Fruit fly (Drosophila melanogaster) whole organism, embryonic: ENCODE measurements around the gene VhaPPA1-2.
A peak's percentile ranks its signal among the peaks of the same experiment; 100 is the strongest.

Experiments
- Atf6 ChIP-seq: fragments of 200-800 bp; sonication (Bioruptor generic); IDR thresholded peaks from 2 replicates; pipeline ENCODE4 v1.3.6; 2022; ENCODE audit warnings: missing biosample characterization, missing genetic modification characterization
- B-H2 ChIP-seq: fragments of 200-800 bp; sonication (Bioruptor generic); optimal IDR thresholded peaks from 2 replicates; lab custom pipeline; 2018; ENCODE audit warnings: missing biosample characterization, mild to moderate bottlenecking, missing genetic modification characterization
- BtbVII ChIP-seq: fragments of 200-800 bp; sonication (Bioruptor generic); optimal IDR thresholded peaks from 3 replicates; lab custom pipeline; 2017; ENCODE audit warnings: missing biosample characterization, mild to moderate bottlenecking, missing genetic modification characterization
- Bteb2 ChIP-seq: fragments of 200-800 bp; sonication (Bioruptor generic); optimal IDR thresholded peaks from 2 replicates; lab custom pipeline; 2016; ENCODE audit warnings: missing biosample characterization, missing genetic modification characterization
- CG10209 ChIP-seq: fragments of 200-800 bp; sonication (Bioruptor generic); optimal IDR thresholded peaks from 3 replicates; lab custom pipeline; 2017; ENCODE audit warnings: missing biosample characterization, mild to moderate bottlenecking, missing genetic modification characterization, missing genetic modification reagents
- CG1024 ChIP-seq: fragments of 200-800 bp; sonication (Bioruptor generic); IDR thresholded peaks from 2 replicates; pipeline ENCODE4 v1.3.6; 2022; ENCODE audit warnings: missing biosample characterization, missing genetic modification characterization
- CG10366 ChIP-seq: fragments of 200-800 bp; sonication (Bioruptor generic); IDR thresholded peaks from 2 replicates; pipeline ENCODE4 v1.3.6; 2022; ENCODE audit warnings: missing biosample characterization, missing genetic modification characterization
- CG11504 ChIP-seq: fragments of 200-800 bp; sonication (Bioruptor generic); optimal IDR thresholded peaks from 3 replicates; lab custom pipeline; 2019; ENCODE audit warnings: missing biosample characterization, mild to moderate bottlenecking, missing genetic modification characterization, moderate library complexity
- CG11696 ChIP-seq: fragments of 200-800 bp; sonication (Bioruptor generic); IDR thresholded peaks from 2 replicates; pipeline ENCODE4 v1.3.6; 2022; ENCODE audit warnings: missing biosample characterization, missing genetic modification characterization
- CG12104 ChIP-seq: fragments of 200-800 bp; sonication (Bioruptor generic); optimal IDR thresholded peaks from 3 replicates; lab custom pipeline; 2016; ENCODE audit warnings: missing biosample characterization, missing genetic modification characterization
- CG1602 ChIP-seq: fragments of 200-800 bp; sonication (Bioruptor generic); optimal IDR thresholded peaks from 3 replicates; lab custom pipeline; 2016; ENCODE audit warnings: missing biosample characterization, missing genetic modification characterization
- CG1647 ChIP-seq: fragments of 200-800 bp; sonication (Bioruptor generic); optimal IDR thresholded peaks from 3 replicates; lab custom pipeline; 2016; ENCODE audit warnings: missing biosample characterization, missing genetic modification characterization
- CG31365 ChIP-seq: fragments of 200-800 bp; sonication (Bioruptor generic); optimal IDR thresholded peaks from 2 replicates; lab custom pipeline; 2018; ENCODE audit warnings: missing biosample characterization, mild to moderate bottlenecking, missing genetic modification characterization
- CG33213 ChIP-seq: fragments of 200-800 bp; sonication (Bioruptor generic); optimal IDR thresholded peaks from 3 replicates; lab custom pipeline; 2016; ENCODE audit warnings: missing biosample characterization, missing genetic modification characterization
- CG3407 ChIP-seq: fragments of 200-800 bp; sonication (Bioruptor generic); optimal IDR thresholded peaks from 2 replicates; lab custom pipeline; 2018; ENCODE audit warnings: missing biosample characterization, mild to moderate bottlenecking, missing genetic modification characterization
- CG3995 ChIP-seq: fragments of 200-800 bp; sonication (Bioruptor generic); optimal IDR thresholded peaks from 3 replicates; lab custom pipeline; 2016; ENCODE audit warnings: missing biosample characterization, missing genetic modification characterization
- CG42726 ChIP-seq: fragments of 200-800 bp; sonication (Bioruptor generic); IDR thresholded peaks from 2 replicates; pipeline ENCODE4 v1.3.6; 2022; ENCODE audit warnings: missing biosample characterization, missing genetic modification characterization; ENCODE audit not compliant: partially characterized antibody
- CG4707 ChIP-seq: fragments of 200-800 bp; sonication (Bioruptor generic); optimal IDR thresholded peaks from 2 replicates; lab custom pipeline; 2018; ENCODE audit warnings: missing biosample characterization, mild to moderate bottlenecking, missing genetic modification characterization, moderate library complexity
- CG5180 ChIP-seq: fragments of 200-800 bp; sonication (Bioruptor generic); optimal IDR thresholded peaks from 3 replicates; lab custom pipeline; 2017; ENCODE audit warnings: missing biosample characterization, missing genetic modification characterization, mild to moderate bottlenecking, moderate library complexity, missing genetic modification reagents
- CG6175 ChIP-seq: fragments of 200-800 bp; sonication (Bioruptor generic); IDR thresholded peaks from 3 replicates; pipeline ENCODE4 v1.3.6; 2022; ENCODE audit warnings: missing biosample characterization, missing genetic modification characterization
- CG6791 ChIP-seq: fragments of 200-800 bp; sonication (Bioruptor generic); IDR thresholded peaks from 3 replicates; pipeline ENCODE4 v1.3.6; 2022; ENCODE audit warnings: missing biosample characterization, missing genetic modification characterization; ENCODE audit not compliant: partially characterized antibody
- CG7745 ChIP-seq: fragments of 200-800 bp; sonication (Bioruptor generic); optimal IDR thresholded peaks from 2 replicates; lab custom pipeline; 2018; ENCODE audit warnings: missing biosample characterization, mild to moderate bottlenecking, missing genetic modification characterization, moderate library complexity
- CG7839 ChIP-seq: fragments of 200-800 bp; sonication (Bioruptor generic); optimal IDR thresholded peaks from 3 replicates; lab custom pipeline; 2018; ENCODE audit warnings: missing biosample characterization, mild to moderate bottlenecking, missing genetic modification characterization, moderate library complexity
- CG8290 ChIP-seq, 3 experiments: fragments of 200-800 bp; sonication (Bioruptor generic); optimal IDR thresholded peaks; 2 replicates each; lab custom pipeline; 2016 to 2019; ENCODE audit warnings: missing biosample characterization in 3 of 3, missing genetic modification characterization in 3 of 3, mild to moderate bottlenecking in 2 of 3, moderate library complexity in 1 of 3
- CG9817 ChIP-seq: fragments of 200-800 bp; sonication (Bioruptor generic); optimal IDR thresholded peaks from 2 replicates; lab custom pipeline; 2018; ENCODE audit warnings: missing biosample characterization, mild to moderate bottlenecking, missing genetic modification characterization, moderate library complexity
- CTCF ChIP-seq: fragments of 200-800 bp; sonication (Bioruptor generic); optimal IDR thresholded peaks from 2 replicates; lab custom pipeline; 2017; ENCODE audit warnings: missing biosample characterization, mild to moderate bottlenecking, missing genetic modification characterization, moderate library complexity
- CoRest ChIP-seq: fragments of 200-800 bp; sonication (Bioruptor generic); optimal IDR thresholded peaks from 3 replicates; lab custom pipeline; 2018; ENCODE audit warnings: missing biosample characterization, mild to moderate bottlenecking, missing genetic modification characterization, moderate library complexity
- Dbx ChIP-seq: fragments of 200-800 bp; sonication (Bioruptor generic); IDR thresholded peaks from 3 replicates; pipeline ENCODE4 v1.3.6; 2022; ENCODE audit warnings: missing biosample characterization, missing genetic modification characterization
- Gug ChIP-seq: fragments of 200-800 bp; sonication (Bioruptor generic); IDR thresholded peaks from 4 replicates; pipeline ENCODE4 v1.3.6; 2022; ENCODE audit warnings: missing biosample characterization, missing genetic modification characterization
- HLH54F ChIP-seq: fragments of 200-800 bp; sonication (Bioruptor generic); optimal IDR thresholded peaks from 3 replicates; lab custom pipeline; 2016; ENCODE audit warnings: missing biosample characterization, missing genetic modification characterization
- Hand ChIP-seq: fragments of 200-800 bp; sonication (Bioruptor generic); optimal IDR thresholded peaks from 2 replicates; lab custom pipeline; 2017; ENCODE audit warnings: mild to moderate bottlenecking, missing biosample characterization, missing genetic modification reagents, missing genetic modification characterization
- HmgZ ChIP-seq: fragments of 200-800 bp; sonication (Bioruptor generic); optimal IDR thresholded peaks from 2 replicates; lab custom pipeline; 2018; ENCODE audit warnings: missing biosample characterization, mild to moderate bottlenecking, missing genetic modification characterization
- MESR4 ChIP-seq: fragments of 200-800 bp; sonication (Bioruptor generic); optimal IDR thresholded peaks from 2 replicates; lab custom pipeline; 2018; ENCODE audit warnings: missing biosample characterization, mild to moderate bottlenecking, missing genetic modification characterization, moderate library complexity
- Side ChIP-seq: fragments of 200-800 bp; sonication (Bioruptor generic); optimal IDR thresholded peaks from 2 replicates; lab custom pipeline; 2016; ENCODE audit warnings: missing biosample characterization, missing genetic modification characterization
- Vsx1 ChIP-seq: fragments of 200-800 bp; sonication (Bioruptor generic); optimal IDR thresholded peaks from 2 replicates; lab custom pipeline; 2017; ENCODE audit warnings: missing biosample characterization, mild to moderate bottlenecking, missing genetic modification characterization, missing genetic modification reagents
- chinmo ChIP-seq: fragments of 200-800 bp; sonication (Bioruptor generic); IDR thresholded peaks from 4 replicates; pipeline ENCODE4 v1.3.6; 2022; ENCODE audit warnings: missing biosample characterization, missing genetic modification characterization; ENCODE audit not compliant: partially characterized antibody
- danr ChIP-seq: fragments of 200-800 bp; sonication (Bioruptor generic); IDR thresholded peaks from 2 replicates; pipeline ENCODE4 v1.3.6; 2022; ENCODE audit warnings: missing biosample characterization, missing genetic modification characterization
- exex ChIP-seq: fragments of 200-800 bp; sonication (Bioruptor generic); optimal IDR thresholded peaks from 4 replicates; lab custom pipeline; 2018; ENCODE audit warnings: missing biosample characterization, mild to moderate bottlenecking, missing genetic modification characterization, moderate library complexity
- kni ChIP-seq: fragments of 200-800 bp; sonication (Bioruptor generic); optimal IDR thresholded peaks from 3 replicates; lab custom pipeline; 2017; ENCODE audit warnings: mild to moderate bottlenecking, missing biosample characterization, missing genetic modification reagents, missing genetic modification characterization
- nerfin-2 ChIP-seq: fragments of 200-800 bp; sonication (Bioruptor generic); IDR thresholded peaks from 2 replicates; pipeline ENCODE4 v1.3.6; 2022; ENCODE audit warnings: missing biosample characterization, missing genetic modification characterization; ENCODE audit not compliant: partially characterized antibody
- pho ChIP-seq: fragments of 200-800 bp; sonication (Bioruptor generic); optimal IDR thresholded peaks from 2 replicates; lab custom pipeline; 2016; ENCODE audit warnings: missing biosample characterization, missing genetic modification characterization
- sens-2 ChIP-seq: fragments of 200-800 bp; sonication (Bioruptor generic); IDR thresholded peaks from 2 replicates; pipeline ENCODE4 v1.3.6; 2022; ENCODE audit warnings: missing biosample characterization, missing genetic modification characterization
- slp2 ChIP-seq: fragments of 200-800 bp; sonication (Bioruptor generic); optimal IDR thresholded peaks from 2 replicates; lab custom pipeline; 2016; ENCODE audit warnings: missing biosample characterization, missing genetic modification characterization
- sna ChIP-seq: fragments of 200-800 bp; sonication (Bioruptor generic); IDR thresholded peaks from 2 replicates; pipeline ENCODE4 v1.3.6; 2022; ENCODE audit warnings: missing biosample characterization, missing genetic modification characterization; ENCODE audit not compliant: partially characterized antibody
- ssp ChIP-seq: fragments of 200-800 bp; sonication (Bioruptor generic); IDR thresholded peaks from 2 replicates; pipeline ENCODE4 v1.3.6; 2022; ENCODE audit warnings: missing biosample characterization, missing genetic modification characterization
- tap ChIP-seq: fragments of 200-800 bp; optimal IDR thresholded peaks from 3 replicates; lab custom pipeline; 2019; ENCODE audit warnings: missing biosample characterization, mild to moderate bottlenecking, missing genetic modification characterization, moderate library complexity
- trem ChIP-seq: fragments of 200-800 bp; optimal IDR thresholded peaks from 3 replicates; lab custom pipeline; 2019; ENCODE audit warnings: missing biosample characterization, mild to moderate bottlenecking, missing genetic modification characterization, moderate library complexity
- usp ChIP-seq: fragments of >200 bp; optimal IDR thresholded peaks from 2 replicates; lab custom pipeline; 2017; ENCODE audit warnings: missing biosample characterization, missing genetic modification characterization
- zen2 ChIP-seq: fragments of 200-800 bp; sonication (Bioruptor generic); IDR thresholded peaks from 3 replicates; pipeline ENCODE4 v1.3.6; 2022; ENCODE audit warnings: missing biosample characterization, missing genetic modification characterization; ENCODE audit not compliant: partially characterized antibody
- zf30C ChIP-seq: fragments of 200-800 bp; sonication (Bioruptor generic); optimal IDR thresholded peaks from 3 replicates; lab custom pipeline; 2018; ENCODE audit warnings: missing biosample characterization, mild to moderate bottlenecking, missing genetic modification characterization

Gene VhaPPA1-2

dm6 chr3R:14853767-14854191 is 46.3 kb downstream of the VhaPPA1-2 start (continued):
- TF ChIP-seq exex (tag; lab: Kevin White, UChicago) (peak; percentile 17), sna (GFP tag; lab: Robert Waterston, UW) (peak; percentile 47), pho (GFP tag; lab: Kevin White, UChicago) (peak; percentile 24), CG8290 (GFP tag; optimal IDR thresholded peaks at IDR 0.05; lab: Kevin White, UChicago) (no peak), CG8290 (tag; optimal IDR thresholded peaks at IDR 0.05; lab: Kevin White, UChicago) (peak in 1 of 2 experiments; percentile 64), Vsx1 (GFP tag; lab: Kevin White, UChicago) (peak; percentile 72), chinmo (GFP tag; lab: Robert Waterston, UW) (peak; percentile 89; the same call in 2 of the 4 replicates), CG3995 (GFP tag; lab: Kevin White, UChicago) (peak; percentile 31), CG3407 (no peak), zf30C (GFP tag; lab: Kevin White, UChicago) (no peak), tap (tag; lab: Kevin White, UChicago) (no peak), Atf6 (GFP tag; lab: Robert Waterston, UW) (peak; percentile 50; the same call in 1 of the 2 replicates), CG6791 (GFP tag; lab: Robert Waterston, UW) (0 out of 3 replicates have a peak, but pooled peaks have one; percentile 16), sens-2 (GFP tag; lab: Robert Waterston, UW) (no peak), CG31365 (tag; lab: Kevin White, UChicago) (peak; percentile 21), Hand (GFP tag; lab: Kevin White, UChicago) (peak; percentile 55), CG1024 (GFP tag; lab: Robert Waterston, UW) (no peak), slp2 (GFP tag; lab: Kevin White, UChicago) (no peak), CG5180 (GFP tag; lab: Kevin White, UChicago) (peak; percentile 86), CG6175 (GFP tag; lab: Robert Waterston, UW) (0 out of 3 replicates have a peak, but pooled peaks have one; percentile 37), CG33213 (GFP tag; lab: Kevin White, UChicago) (peak; percentile 12), CG10366 (GFP tag; lab: Robert Waterston, UW) (no peak), nerfin-2 (GFP tag; lab: Robert Waterston, UW) (no peak), CG11504 (tag; lab: Kevin White, UChicago) (no peak), ssp (no peak), Side (GFP tag; lab: Kevin White, UChicago) (peak; percentile 59), MESR4 (GFP tag; lab: Kevin White, UChicago) (peak; percentile 11), CG10209 (GFP tag; lab: Kevin White, UChicago) (no peak), BtbVII (peak; percentile 84), HLH54F (GFP tag; lab: Kevin White, UChicago) (no peak), trem (peak; percentile 13), kni (peak; percentile 80), CG12104 (GFP tag; lab: Kevin White, UChicago) (no peak), usp (GFP tag; lab: Kevin White, UChicago) (no peak), Dbx (GFP tag; lab: Robert Waterston, UW) (peak; percentile 82; the same call in 2 of the 3 replicates), danr (GFP tag; lab: Robert Waterston, UW) (no peak), CTCF (GFP tag; lab: Kevin White, UChicago) (no peak), CG1602 (no peak), Gug (GFP tag; lab: Robert Waterston, UW) (no peak), zen2 (GFP tag; lab: Robert Waterston, UW) (peak; percentile 29; the same call in 1 of the 3 replicates), CG7745 (tag; lab: Kevin White, UChicago) (no peak), Bteb2 (GFP tag; lab: Kevin White, UChicago) (no peak), CG4707 (GFP tag; lab: Kevin White, UChicago) (peak; percentile 27), CoRest (no peak), CG11696 (GFP tag; lab: Robert Waterston, UW) (no peak), CG1647 (GFP tag; lab: Kevin White, UChicago) (no peak), CG7839 (tag; lab: Kevin White, UChicago) (peak; percentile 20), HmgZ (tag; lab: Kevin White, UChicago) (peak; percentile 71), B-H2 (GFP tag; lab: Kevin White, UChicago) (peak; percentile 72), CG42726 (GFP tag; lab: Robert Waterston, UW) (no peak), CG9817 (no peak)
